Worm (Caenorhabditis elegans) whole organism, L2 larva: Measurements from ENCODE around the gene srw-138.

Source experiments
- F13H6.1 ChIP-seq: sonication (generic microtip); optimal IDR thresholded peaks from 2 replicates; lab custom pipeline; 2016; ENCODE audit warnings: missing genetic modification characterization, missing compliant biosample characterization
- ama-1 ChIP-seq: fragments of 150-350 bp; optimal IDR thresholded peaks from 2 replicates; lab custom pipeline; 2018; ENCODE audit warnings: inconsistent platforms
- fos-1 ChIP-seq: fragments of 150-350 bp; optimal IDR thresholded peaks from 2 replicates; lab custom pipeline; 2014; ENCODE audit warnings: missing biosample characterization, missing genetic modification characterization
- snpc-4 ChIP-seq: fragments of 150-350 bp; optimal IDR thresholded peaks from 2 replicates; lab custom pipeline; 2014; ENCODE audit warnings: missing biosample characterization, missing genetic modification characterization
- unc-62 ChIP-seq: fragments of 150-350 bp; optimal IDR thresholded peaks from 2 replicates; lab custom pipeline; 2014; ENCODE audit warnings: missing biosample characterization, missing genetic modification reagents, missing genetic modification characterization

ce11 chrV:2913948-2914347, 48.9 kb downstream of the srw-138 start, which contains the start of gene srh-146:
- TF ChIP-seq F13H6.1 (tag; lab: Kevin White, UChicago): no peak
- TF ChIP-seq fos-1 (tag; lab: Kevin White, UChicago): no peak
- TF ChIP-seq unc-62 (GFP tag; lab: Kevin White, UChicago): no peak
- TF ChIP-seq snpc-4: no peak
- TF ChIP-seq ama-1: no peak
